Worm (Caenorhabditis elegans): ENCODE data around the gene fbxb-105.

Gene fbxb-105

DNA sequence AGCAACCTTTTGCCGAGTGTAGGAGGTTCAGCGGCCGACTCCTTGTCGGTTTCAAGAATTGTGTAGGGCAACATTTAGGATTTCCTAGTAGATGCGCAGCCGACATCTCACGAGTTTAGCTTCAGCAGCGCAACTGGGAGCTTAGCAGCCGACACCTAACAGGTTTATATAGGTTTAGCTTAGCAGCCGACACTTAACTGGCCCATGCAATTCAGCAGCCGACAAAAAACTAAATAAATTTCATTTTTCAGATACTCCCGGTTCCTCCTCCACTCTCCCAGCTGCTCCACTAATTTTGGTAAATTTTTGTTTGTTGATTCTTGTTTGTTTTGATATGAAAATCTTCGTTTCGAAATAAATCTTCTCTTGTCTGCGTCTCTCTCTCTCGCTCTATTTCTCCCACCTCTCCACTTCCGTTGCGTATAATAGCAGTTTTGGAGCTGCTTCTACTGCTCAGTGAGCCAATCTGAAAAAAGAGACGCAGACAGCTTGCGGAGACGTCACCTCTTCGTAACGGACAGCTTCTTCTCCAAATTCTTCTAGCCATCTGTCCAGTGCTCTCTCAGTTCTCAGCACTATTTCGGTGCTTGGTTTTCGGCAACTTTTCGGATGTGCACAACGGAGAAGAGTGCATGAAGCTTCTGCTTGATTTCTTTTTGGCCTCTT lies 22.6 kb downstream of the fbxb-105 start:
- TF ChIP-seq ets-7 (tag; optimal IDR thresholded peaks at IDR 0.05) (no peak), tbx-11 (GFP tag; IDR thresholded peaks at IDR 0.05) (no peak), pes-1 (GFP tag; IDR thresholded peaks at IDR 0.05) (no peak), aly-1 (tag; optimal IDR thresholded peaks at IDR 0.05) (no peak), flt-1 (GFP tag; IDR thresholded peaks at IDR 0.05) (no peak), tra-4 (tag; optimal IDR thresholded peaks at IDR 0.05) (no peak)

ce11 chrII:2742251-2742650 lies 28.4 kb downstream of the fbxb-105 start, which contains the start of gene T05A8.7:
T05A8.7 (minus strand) TSS chrII:2742351.
- TF ChIP-seq tbx-11 (GFP tag; IDR thresholded peaks at IDR 0.05) (no peak), ceh-36 (tag; optimal IDR thresholded peaks at IDR 0.05) (no peak), flt-1 (GFP tag; IDR thresholded peaks at IDR 0.05) (no peak), B0310.2 (tag; optimal IDR thresholded peaks at IDR 0.05) (no peak), hnd-1 (tag; optimal IDR thresholded peaks at IDR 0.05) (no peak), ama-1 (optimal IDR thresholded peaks at IDR 0.05) (no peak), sea-1 (GFP tag; conservative IDR thresholded peaks at IDR 0.05) (no peak)

- 0 out of 2 replicates have a peak, but pooled peaks have one; percentile 47 for TF ChIP-seq scrt-1 (GFP tag; IDR thresholded peaks at IDR 0.05)
- no peak for TF ChIP-seq tbx-11 (GFP tag; IDR thresholded peaks at IDR 0.05)
- no peak for TF ChIP-seq pes-1 (GFP tag; IDR thresholded peaks at IDR 0.05)
- TF ChIP-seq flt-1 (GFP tag; IDR thresholded peaks at IDR 0.05): no peak
- TF ChIP-seq ets-7 (tag; optimal IDR thresholded peaks at IDR 0.05): no peak
- no peak for TF ChIP-seq tbx-37 (GFP tag; conservative IDR thresholded peaks at IDR 0.05)
- no peak for TF ChIP-seq hmg-4 (GFP tag; optimal IDR thresholded peaks at IDR 0.05)
- TF ChIP-seq B0310.2 (tag; optimal IDR thresholded peaks at IDR 0.05): no peak
These were observed 29.3 kb downstream of the fbxb-105 start for ce11 chrII:2741405-2741804.

- TF ChIP-seq tbx-37 (GFP tag; conservative IDR thresholded peaks at IDR 0.05): no peak
- no peak for TF ChIP-seq ets-7 (tag; optimal IDR thresholded peaks at IDR 0.05)
- TF ChIP-seq B0310.2 (tag; optimal IDR thresholded peaks at IDR 0.05): no peak
- TF ChIP-seq flt-1 (GFP tag; IDR thresholded peaks at IDR 0.05): no peak
- TF ChIP-seq tbx-11 (GFP tag; IDR thresholded peaks at IDR 0.05): no peak
- TF ChIP-seq hnd-1 (tag; optimal IDR thresholded peaks at IDR 0.05): no peak
- no peak for TF ChIP-seq ceh-36 (tag; optimal IDR thresholded peaks at IDR 0.05)
- no peak for TF ChIP-seq pes-1 (GFP tag; IDR thresholded peaks at IDR 0.05)
- TF ChIP-seq ceh-13 (GFP tag; optimal IDR thresholded peaks at IDR 0.05): no peak
- no peak for TF ChIP-seq sea-1 (GFP tag; conservative IDR thresholded peaks at IDR 0.05)
- no peak for TF ChIP-seq F13C5.2 (tag; optimal IDR thresholded peaks at IDR 0.05)
These were observed 31.1 kb downstream of the fbxb-105 start, which contains the start of gene T05A8.6 for ce11 chrII:2739619-2740018. T05A8.6 (minus strand) TSS chrII:2739719.

- TF ChIP-seq ceh-13 (GFP tag; optimal IDR thresholded peaks at IDR 0.05) (no peak), tbx-11 (GFP tag; IDR thresholded peaks at IDR 0.05) (no peak), ama-1 (optimal IDR thresholded peaks at IDR 0.05) (no peak), flt-1 (GFP tag; IDR thresholded peaks at IDR 0.05) (no peak), tbx-37 (GFP tag; conservative IDR thresholded peaks at IDR 0.05) (no peak), sea-1 (GFP tag; conservative IDR thresholded peaks at IDR 0.05) (no peak), hnd-1 (tag; optimal IDR thresholded peaks at IDR 0.05) (no peak)
These were observed 33.8 kb downstream of the fbxb-105 start for ce11 chrII:2736938-2737337.

ce11 chrII:2736156-2736728 lies 34.4 kb downstream of the fbxb-105 start, which contains the start of gene T05A8.8:
T05A8.8 (plus strand) TSS chrII:2736678.
- no peak for TF ChIP-seq aly-1 (tag; optimal IDR thresholded peaks at IDR 0.05)
- TF ChIP-seq hnd-1 (tag; optimal IDR thresholded peaks at IDR 0.05): no peak
- TF ChIP-seq F13C5.2 (tag; optimal IDR thresholded peaks at IDR 0.05): no peak
- TF ChIP-seq tra-4 (tag; optimal IDR thresholded peaks at IDR 0.05): no peak
- no peak for TF ChIP-seq pes-1 (GFP tag; IDR thresholded peaks at IDR 0.05)
- no peak for TF ChIP-seq scrt-1 (GFP tag; IDR thresholded peaks at IDR 0.05)
- TF ChIP-seq hmg-4 (GFP tag; optimal IDR thresholded peaks at IDR 0.05): no peak
- no peak for TF ChIP-seq ama-1 (optimal IDR thresholded peaks at IDR 0.05)
- no peak for TF ChIP-seq tbx-11 (GFP tag; IDR thresholded peaks at IDR 0.05)

DNA sequence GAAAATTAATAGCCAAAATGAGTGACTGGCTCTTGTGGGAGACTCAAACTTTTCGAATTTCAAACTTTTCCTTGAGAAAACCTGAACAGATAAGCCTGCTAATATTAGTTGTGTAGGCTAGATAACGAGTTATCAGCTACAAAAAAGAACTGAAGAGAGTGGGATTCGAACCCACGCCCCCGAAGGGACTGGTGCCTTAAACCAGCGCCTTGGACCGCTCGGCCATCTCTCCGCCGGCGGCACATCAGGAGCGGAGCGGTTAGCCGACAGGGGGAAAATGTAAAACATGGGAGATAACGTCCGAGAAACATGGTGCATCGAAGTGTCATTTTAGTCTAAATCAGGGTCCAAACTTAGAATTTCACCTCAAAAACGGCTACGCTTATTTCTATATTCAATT lies 35.0 kb downstream of the fbxb-105 start:
- TF ChIP-seq pes-1 (GFP tag; IDR thresholded peaks at IDR 0.05): no peak
- TF ChIP-seq tbx-37 (GFP tag; conservative IDR thresholded peaks at IDR 0.05): no peak
- TF ChIP-seq flt-1 (GFP tag; IDR thresholded peaks at IDR 0.05): no peak
- TF ChIP-seq ceh-36 (tag; optimal IDR thresholded peaks at IDR 0.05): no peak
- TF ChIP-seq hmg-4 (GFP tag; optimal IDR thresholded peaks at IDR 0.05): no peak
- no peak for TF ChIP-seq ets-7 (tag; optimal IDR thresholded peaks at IDR 0.05)
- TF ChIP-seq hnd-1 (tag; optimal IDR thresholded peaks at IDR 0.05): no peak
- TF ChIP-seq B0310.2 (tag; optimal IDR thresholded peaks at IDR 0.05): no peak
- no peak for TF ChIP-seq ceh-13 (GFP tag; optimal IDR thresholded peaks at IDR 0.05)
- TF ChIP-seq hmbx-1 (tag; optimal IDR thresholded peaks at IDR 0.05): no peak
- TF ChIP-seq sea-1 (GFP tag; conservative IDR thresholded peaks at IDR 0.05): no peak
- TF ChIP-seq F13C5.2 (tag; optimal IDR thresholded peaks at IDR 0.05): no peak
- TF ChIP-seq aly-1 (tag; optimal IDR thresholded peaks at IDR 0.05): no peak
- TF ChIP-seq tbx-11 (GFP tag; IDR thresholded peaks at IDR 0.05): no peak
- TF ChIP-seq scrt-1 (GFP tag; IDR thresholded peaks at IDR 0.05): no peak
- no peak for TF ChIP-seq tra-4 (tag; optimal IDR thresholded peaks at IDR 0.05)
- no peak for TF ChIP-seq ama-1 (optimal IDR thresholded peaks at IDR 0.05)

DNA sequence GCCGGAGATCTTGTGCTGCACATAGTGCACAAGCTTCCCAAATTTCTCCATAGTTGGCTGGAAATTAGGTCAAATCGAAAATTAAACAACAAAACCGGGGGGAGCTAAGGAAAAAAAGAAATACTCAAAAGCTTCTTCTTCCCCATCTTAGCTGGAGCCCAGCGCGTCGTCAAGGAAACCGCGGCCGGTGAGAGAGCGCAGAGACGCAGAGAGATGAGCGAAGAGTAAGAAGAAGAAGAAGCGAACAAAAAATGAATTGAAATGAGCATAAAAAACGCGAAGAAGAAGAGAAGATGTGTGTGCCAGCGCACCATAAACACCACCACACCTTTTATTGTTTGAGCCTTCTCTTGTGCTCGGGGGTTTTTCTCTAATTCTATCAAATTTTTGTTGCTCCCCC lies 35.5 kb downstream of the fbxb-105 start, which contains the start of gene wdr-31:
Gene wdr-31 (minus strand): TSS at position 101 of the 400 bp plus-strand sequence.
- TF ChIP-seq B0310.2 (tag; optimal IDR thresholded peaks at IDR 0.05) (no peak), ceh-13 (GFP tag; optimal IDR thresholded peaks at IDR 0.05) (no peak), tbx-11 (GFP tag; IDR thresholded peaks at IDR 0.05) (no peak), flt-1 (GFP tag; IDR thresholded peaks at IDR 0.05) (no peak), sea-1 (GFP tag; conservative IDR thresholded peaks at IDR 0.05) (no peak), hmg-4 (GFP tag; optimal IDR thresholded peaks at IDR 0.05) (no peak), hnd-1 (tag; optimal IDR thresholded peaks at IDR 0.05) (no peak), aly-1 (tag; optimal IDR thresholded peaks at IDR 0.05) (no peak), tra-4 (tag; optimal IDR thresholded peaks at IDR 0.05) (no peak), ets-7 (tag; optimal IDR thresholded peaks at IDR 0.05) (no peak), tbx-37 (GFP tag; conservative IDR thresholded peaks at IDR 0.05) (no peak), hmbx-1 (tag; optimal IDR thresholded peaks at IDR 0.05) (no peak), pes-1 (GFP tag; IDR thresholded peaks at IDR 0.05) (no peak), scrt-1 (GFP tag; IDR thresholded peaks at IDR 0.05) (no peak), F13C5.2 (tag; optimal IDR thresholded peaks at IDR 0.05) (no peak)
